Fruit fly (Drosophila melanogaster): Measurements from ENCODE around the gene CG33639.

The CG33639 gene

dm6 chrX:18207533-18207932, 18.3 kb downstream of the CG33639 start (continued):
- TF ChIP-seq ewg (GFP tag; optimal IDR thresholded peaks at IDR 0.05) (no peak), phol (tag; optimal IDR thresholded peaks at IDR 0.05) (peak; percentile 38), CG10979 (tag; optimal IDR thresholded peaks at IDR 0.05) (peak; percentile 64), CG9876 (GFP tag; optimal IDR thresholded peaks at IDR 0.05) (no peak), tio (GFP tag; optimal IDR thresholded peaks at IDR 0.05) (no peak), row (GFP tag; IDR thresholded peaks at IDR 0.05) (peak; percentile 57), gsb-n (tag; optimal IDR thresholded peaks at IDR 0.05) (peak; percentile 28), CG8388 (GFP tag; optimal IDR thresholded peaks at IDR 0.05) (peak; percentile 17), Atf6 (GFP tag; IDR thresholded peaks at IDR 0.05) (no peak), CG16815 (GFP tag; optimal IDR thresholded peaks at IDR 0.05) (peak; percentile 2), grau (tag; optimal IDR thresholded peaks at IDR 0.05) (peak; percentile 46), CG4404 (GFP tag; IDR thresholded peaks at IDR 0.05) (peak; percentile 65), CG8924 (tag; optimal IDR thresholded peaks at IDR 0.05) (peak; percentile 32), sc (optimal IDR thresholded peaks at IDR 0.05) (no peak), sc (GFP tag; optimal IDR thresholded peaks at IDR 0.05) (peak; percentile 14), Xrp1 (GFP tag; IDR thresholded peaks at IDR 0.05) (peak; percentile 56; the same call in 1 of the 2 replicates), CG9727 (GFP tag; optimal IDR thresholded peaks at IDR 0.05) (peak; percentile 34), CG4707 (GFP tag; optimal IDR thresholded peaks at IDR 0.05) (peak; percentile 78), Oli (tag; optimal IDR thresholded peaks at IDR 0.05) (peak; percentile 26), CG10267 (tag; optimal IDR thresholded peaks at IDR 0.05) (peak; percentile 31), CG18262 (tag; optimal IDR thresholded peaks at IDR 0.05) (peak; percentile 84), Lpt (GFP tag; optimal IDR thresholded peaks at IDR 0.05) (no peak), Vsx1 (GFP tag; optimal IDR thresholded peaks at IDR 0.05) (no peak), CG31441 (GFP tag; IDR thresholded peaks at IDR 0.05) (peak; percentile 49; the same call in 1 of the 2 replicates), lola (GFP tag; optimal IDR thresholded peaks at IDR 0.05) (peak in 1 of 3 experiments; percentile 72), CG9437 (GFP tag; optimal IDR thresholded peaks at IDR 0.05) (peak; percentile 3), CG7372 (GFP tag; IDR thresholded peaks at IDR 0.05) (no peak), CG15601 (tag; optimal IDR thresholded peaks at IDR 0.05) (peak; percentile 1), salm (tag; optimal IDR thresholded peaks at IDR 0.05) (no peak), CG15696 (tag; optimal IDR thresholded peaks at IDR 0.05) (peak; percentile 66), CG12071 (GFP tag; optimal IDR thresholded peaks at IDR 0.05) (no peak), HHEX (GFP tag; optimal IDR thresholded peaks at IDR 0.05) (no peak), CG17829 (tag; optimal IDR thresholded peaks at IDR 0.05) (peak; percentile 46), nmo (GFP tag; optimal IDR thresholded peaks at IDR 0.05) (peak; percentile 38), sens (GFP tag) (peak; percentile 27)

DNA sequence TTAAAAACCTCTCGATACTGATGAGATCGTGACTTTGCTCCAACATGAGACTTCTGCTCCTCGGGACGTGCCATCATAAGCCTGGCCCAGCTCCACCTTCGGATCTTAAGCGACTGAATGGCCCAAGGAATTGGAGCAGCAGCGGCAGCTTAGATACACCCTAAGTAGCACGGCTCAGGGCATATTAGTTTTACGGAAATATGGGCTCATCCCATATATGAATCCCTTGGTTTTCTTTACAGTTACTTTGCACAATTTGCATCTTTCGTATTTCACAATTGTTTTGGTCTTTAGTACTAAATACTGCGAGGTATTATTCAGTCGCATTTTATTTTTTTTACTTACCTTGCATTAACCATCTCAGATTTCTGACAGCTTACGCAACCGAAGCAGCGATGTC, 20.8 kb downstream of the CG33639 start, which contains the start of gene Hesr:
Gene Hesr, minus strand, starts transcription at position 101 of the 400 bp plus-strand sequence.
- no peak for TF ChIP-seq CG17359 (tag; optimal IDR thresholded peaks at IDR 0.05)
- no peak for TF ChIP-seq Opbp (GFP tag; IDR thresholded peaks at IDR 0.05; ENCODE audit: partially characterized antibody)
- 0 out of 3 replicates have a peak, but pooled peaks have one; percentile 16 for TF ChIP-seq CG34422 (GFP tag; IDR thresholded peaks at IDR 0.05)
- no peak for TF ChIP-seq prd (optimal IDR thresholded peaks at IDR 0.05)
- TF ChIP-seq prd (GFP tag; IDR thresholded peaks at IDR 0.05), result peak; percentile 30; the same call in 2 of the 3 replicates
- TF ChIP-seq gem (tag; optimal IDR thresholded peaks at IDR 0.05), result peak; percentile 6
- no peak for TF ChIP-seq sc (optimal IDR thresholded peaks at IDR 0.05)
- TF ChIP-seq sc (GFP tag; optimal IDR thresholded peaks at IDR 0.05), result no peak
- peak; percentile 29 for TF ChIP-seq sens (GFP tag)

Measured in whole organism, embryonic.